Worm (Caenorhabditis elegans) whole organism, L4 larva: ENCODE data around the gene cnx-1.

Experiments
- F44E2.7 ChIP-seq: fragments of 200-800 bp; sonication (Bioruptor generic); IDR thresholded peaks from 2 replicates; pipeline ENCODE4 v2.1.2; 2022; ENCODE audit warnings: missing genetic modification characterization, missing compliant biosample characterization
- R02D3.7 ChIP-seq: fragments of 150-350 bp; sonication (generic microtip); optimal IDR thresholded peaks from 3 replicates; lab custom pipeline; 2014; ENCODE audit warnings: missing biosample characterization, missing genetic modification characterization
- T20F7.1 ChIP-seq: fragments of 200-800 bp; sonication (Bioruptor generic); optimal IDR thresholded peaks from 2 replicates; lab custom pipeline; 2018; ENCODE audit warnings: mild to moderate bottlenecking, missing genetic modification characterization, missing compliant biosample characterization
- T26A8.4 ChIP-seq: fragments of 200-800 bp; sonication (Bioruptor generic); IDR thresholded peaks from 2 replicates; pipeline ENCODE4 v1.3.6; 2022; ENCODE audit warnings: missing genetic modification characterization, missing compliant biosample characterization
- Y48G9A.11 ChIP-seq: fragments of 200-800 bp; sonication (Bioruptor generic); IDR thresholded peaks from 2 replicates; pipeline ENCODE4 v1.3.6; 2022; ENCODE audit warnings: missing genetic modification reagents, missing genetic modification characterization, missing compliant biosample characterization
- Y5F2A.4 ChIP-seq: fragments of 200-800 bp; sonication (Bioruptor generic); optimal IDR thresholded peaks from 2 replicates; lab custom pipeline; 2018; ENCODE audit warnings: mild to moderate bottlenecking, missing genetic modification characterization, missing compliant biosample characterization
- ZK337.2 ChIP-seq: fragments of 200-800 bp; sonication (Bioruptor generic); IDR thresholded peaks from 2 replicates; pipeline ENCODE4 v1.3.6; 2022; ENCODE audit warnings: missing genetic modification reagents, missing genetic modification characterization, missing compliant biosample characterization
- ZK546.5 ChIP-seq, 2 experiments: sonication (generic microtip); optimal IDR thresholded peaks; 2 replicates each; lab custom pipeline; 2017; ENCODE audit warnings: missing biosample characterization in 2 of 2, missing genetic modification characterization in 2 of 2
- aly-2 ChIP-seq: sonication (generic microtip); optimal IDR thresholded peaks from 2 replicates; lab custom pipeline; 2018; ENCODE audit warnings: missing biosample characterization, missing genetic modification characterization
- arid-1 ChIP-seq: fragments of 200-800 bp; sonication (Bioruptor generic); conservative IDR thresholded peaks from 2 replicates; pipeline ENCODE4 v1.3.6; 2022; ENCODE audit warnings: missing genetic modification reagents, missing genetic modification characterization, missing compliant biosample characterization
- ceh-20 ChIP-seq: fragments of 200-800 bp; sonication (Bioruptor generic); IDR thresholded peaks from 2 replicates; pipeline ENCODE4 v1.3.6; 2022; ENCODE audit warnings: missing genetic modification reagents, missing genetic modification characterization, missing compliant biosample characterization
- ceh-28 ChIP-seq: fragments of 150-350 bp; optimal IDR thresholded peaks from 2 replicates; lab custom pipeline; 2014; ENCODE audit warnings: missing biosample characterization, missing genetic modification reagents, missing genetic modification characterization
- ceh-44 ChIP-seq: fragments of 200-800 bp; sonication (Bioruptor generic); IDR thresholded peaks from 2 replicates; pipeline ENCODE4 v1.3.6; 2022; ENCODE audit warnings: missing genetic modification reagents, missing genetic modification characterization, missing compliant biosample characterization
- ctbp-1 ChIP-seq: fragments of 200-800 bp; sonication (Bioruptor generic); IDR thresholded peaks from 2 replicates; pipeline ENCODE4 v1.3.6; 2022; ENCODE audit warnings: missing genetic modification reagents, missing genetic modification characterization, missing compliant biosample characterization
- daf-16 ChIP-seq, 3 experiments: sonication (generic microtip); optimal IDR thresholded peaks; 2 replicates each; lab custom pipeline; 2016 to 2017; ENCODE audit warnings: missing genetic modification characterization in 3 of 3, missing genetic modification reagents in 3 of 3, mild to moderate bottlenecking in 2 of 3, missing compliant biosample characterization in 2 of 3, missing biosample characterization in 1 of 3, moderate library complexity in 1 of 3
- duxl-1 ChIP-seq: sonication (generic microtip); optimal IDR thresholded peaks from 2 replicates; lab custom pipeline; 2016; ENCODE audit warnings: mild to moderate bottlenecking, missing genetic modification characterization, moderate library complexity, missing compliant biosample characterization; ENCODE audit not compliant: poor library complexity
- dve-1 ChIP-seq: sonication (generic microtip); optimal IDR thresholded peaks from 2 replicates; lab custom pipeline; 2017; ENCODE audit warnings: antibody characterized with exemption, mild to moderate bottlenecking, missing genetic modification characterization, missing compliant biosample characterization; ENCODE audit not compliant: insufficient read depth
- egl-27 ChIP-seq: sonication (generic microtip); optimal IDR thresholded peaks from 3 replicates; lab custom pipeline; 2017; ENCODE audit warnings: missing biosample characterization, missing genetic modification reagents, missing genetic modification characterization
- fos-1 ChIP-seq: fragments of 150-350 bp; optimal IDR thresholded peaks from 2 replicates; lab custom pipeline; 2014; ENCODE audit warnings: missing biosample characterization, missing genetic modification characterization
- gei-8 ChIP-seq: fragments of 200-800 bp; sonication (Bioruptor generic); optimal IDR thresholded peaks from 2 replicates; lab custom pipeline; 2018; ENCODE audit warnings: mild to moderate bottlenecking, missing genetic modification characterization, missing compliant biosample characterization
- hlh-11 ChIP-seq: fragments of 200-800 bp; sonication (Bioruptor generic); optimal IDR thresholded peaks from 2 replicates; lab custom pipeline; 2018; ENCODE audit warnings: mild to moderate bottlenecking, missing genetic modification characterization, missing compliant biosample characterization
- hlh-30 ChIP-seq: sonication (generic microtip); optimal IDR thresholded peaks from 2 replicates; lab custom pipeline; 2017; ENCODE audit warnings: antibody characterized with exemption, mild to moderate bottlenecking, missing genetic modification characterization, missing compliant biosample characterization; ENCODE audit not compliant: insufficient read depth
- lin-13 ChIP-seq: fragments of 150-350 bp; optimal IDR thresholded peaks from 2 replicates; lab custom pipeline; 2014; ENCODE audit warnings: missing biosample characterization, missing genetic modification reagents, missing genetic modification characterization
- lin-29 ChIP-seq: fragments of 200-800 bp; sonication (Bioruptor generic); IDR thresholded peaks from 2 replicates; pipeline ENCODE4 v1.3.6; 2022; ENCODE audit warnings: missing genetic modification reagents, missing genetic modification characterization, missing compliant biosample characterization
- lin-38 ChIP-seq: fragments of 200-800 bp; sonication (Bioruptor generic); IDR thresholded peaks from 2 replicates; pipeline ENCODE4 v1.3.6; 2022; ENCODE audit warnings: missing genetic modification reagents, missing genetic modification characterization, missing compliant biosample characterization
- lin-39 ChIP-seq: fragments of 150-350 bp; optimal IDR thresholded peaks from 2 replicates; lab custom pipeline; 2014; ENCODE audit warnings: missing biosample characterization, missing genetic modification reagents, missing genetic modification characterization
- lsy-2 ChIP-seq, 2 experiments: fragments of 150-350 bp in 1 of 2; sonication (generic microtip) in 1 of 2; optimal IDR thresholded peaks; 2 replicates each; lab custom pipeline; 2014 to 2017; ENCODE audit warnings: missing biosample characterization in 2 of 2, missing genetic modification characterization in 2 of 2
- madf-5 ChIP-seq, 2 experiments: fragments of 200-800 bp; sonication (Bioruptor generic); IDR thresholded peaks; 2 replicates each; pipeline ENCODE4 v1.3.6; 2022; ENCODE audit warnings: missing compliant biosample characterization in 2 of 2, missing genetic modification characterization in 2 of 2
- mdl-1 ChIP-seq, 2 experiments: fragments of 150-350 bp in 1 of 2; sonication (generic microtip) in 1 of 2; optimal IDR thresholded peaks; 2 replicates each; lab custom pipeline; 2014 to 2017; ENCODE audit warnings: missing biosample characterization in 2 of 2, missing genetic modification characterization in 2 of 2
- mdt-29 ChIP-seq: fragments of 200-800 bp; sonication (Bioruptor generic); IDR thresholded peaks from 2 replicates; pipeline ENCODE4 v1.3.6; 2022; ENCODE audit warnings: missing genetic modification reagents, missing genetic modification characterization, missing compliant biosample characterization
- mes-2 ChIP-seq: sonication (generic microtip); optimal IDR thresholded peaks from 2 replicates; lab custom pipeline; 2016; ENCODE audit warnings: missing genotype, mild to moderate bottlenecking, missing genetic modification characterization, missing compliant biosample characterization; ENCODE audit not compliant: poor library complexity, severe bottlenecking
- mxl-3 ChIP-seq: fragments of 200-800 bp; sonication (Bioruptor generic); optimal IDR thresholded peaks from 2 replicates; lab custom pipeline; 2018; ENCODE audit warnings: mild to moderate bottlenecking, missing genetic modification characterization, missing compliant biosample characterization
- nhr-102 ChIP-seq: sonication (generic microtip); optimal IDR thresholded peaks from 2 replicates; lab custom pipeline; 2016; ENCODE audit warnings: mild to moderate bottlenecking, missing genetic modification characterization, moderate library complexity, missing compliant biosample characterization
- nhr-111 ChIP-seq: fragments of 200-800 bp; sonication (Bioruptor generic); optimal IDR thresholded peaks from 2 replicates; lab custom pipeline; 2018; ENCODE audit warnings: mild to moderate bottlenecking, missing genetic modification characterization, missing compliant biosample characterization
- nhr-237 ChIP-seq: sonication (generic microtip); optimal IDR thresholded peaks from 2 replicates; lab custom pipeline; 2017; ENCODE audit warnings: missing biosample characterization, missing genetic modification characterization
- nhr-28 ChIP-seq: fragments of 150-350 bp; optimal IDR thresholded peaks from 2 replicates; lab custom pipeline; 2014; ENCODE audit warnings: missing biosample characterization, missing genetic modification characterization
- pha-4 ChIP-seq, 2 experiments: fragments of 150-350 bp in 1 of 2; fragments of 200-800 bp in 1 of 2; sonication (Bioruptor generic) in 1 of 2; IDR thresholded peaks in 1 of 2; optimal IDR thresholded peaks in 1 of 2; 2 replicates each; pipeline versions ENCODE4 v1.3.6 to Lab custom; 2014 to 2022; ENCODE audit warnings: missing genetic modification characterization in 2 of 2, missing genetic modification reagents in 2 of 2, missing biosample characterization in 1 of 2, missing compliant biosample characterization in 1 of 2
- php-3 ChIP-seq: fragments of 200-800 bp; sonication (Bioruptor generic); IDR thresholded peaks from 2 replicates; pipeline ENCODE4 v1.3.6; 2022; ENCODE audit warnings: missing genetic modification reagents, missing genetic modification characterization, missing compliant biosample characterization
- rbr-2 ChIP-seq: sonication (generic microtip); optimal IDR thresholded peaks from 2 replicates; lab custom pipeline; 2016; ENCODE audit warnings: missing genotype, missing genetic modification characterization, missing compliant biosample characterization
- saeg-2 ChIP-seq: fragments of 200-800 bp; sonication (Bioruptor generic); IDR thresholded peaks from 2 replicates; pipeline ENCODE4 v1.3.6; 2022; ENCODE audit warnings: missing genetic modification reagents, missing genetic modification characterization, missing compliant biosample characterization
- skn-1 ChIP-seq: fragments of 150-350 bp; optimal IDR thresholded peaks from 2 replicates; lab custom pipeline; 2014; ENCODE audit warnings: missing biosample characterization, missing genetic modification characterization
- tra-1 ChIP-seq: fragments of 200-800 bp; sonication (Bioruptor generic); IDR thresholded peaks from 2 replicates; pipeline ENCODE4 v1.3.6; 2022; ENCODE audit warnings: missing genetic modification reagents, missing genetic modification characterization, missing compliant biosample characterization
- unc-62 ChIP-seq, 3 experiments: fragments of 150-350 bp in 1 of 3; sonication (generic microtip); optimal IDR thresholded peaks in 2 of 3; peaks in 1 of 3; 1 replicate in 1 of 3; 2 replicates in 2 of 3; lab custom pipeline; 2014 to 2017; ENCODE audit warnings: missing biosample characterization in 3 of 3, missing genetic modification characterization in 3 of 3, missing genetic modification reagents in 3 of 3, missing genotype in 1 of 3
- zag-1 ChIP-seq: fragments of 150-350 bp; optimal IDR thresholded peaks from 2 replicates; lab custom pipeline; 2014; ENCODE audit warnings: missing biosample characterization, missing genetic modification characterization
- zfp-2 ChIP-seq: sonication (generic microtip); optimal IDR thresholded peaks from 2 replicates; lab custom pipeline; 2016; ENCODE audit warnings: mild to moderate bottlenecking, missing genetic modification characterization, missing compliant biosample characterization
- zfp-3 ChIP-seq: fragments of 200-800 bp; sonication (Bioruptor generic); conservative IDR thresholded peaks from 2 replicates; pipeline ENCODE4 v1.3.6; 2022; ENCODE audit warnings: missing genetic modification reagents, missing genetic modification characterization, missing compliant biosample characterization
- zip-11 ChIP-seq: fragments of 200-800 bp; sonication (Bioruptor generic); IDR thresholded peaks from 2 replicates; pipeline ENCODE4 v1.3.6; 2022; ENCODE audit warnings: missing genetic modification characterization, missing compliant biosample characterization
- ztf-11 ChIP-seq: fragments of 150-350 bp; optimal IDR thresholded peaks from 2 replicates; lab custom pipeline; 2014; ENCODE audit warnings: missing biosample characterization, missing genetic modification characterization
- ztf-7 ChIP-seq: fragments of 150-350 bp; optimal IDR thresholded peaks from 2 replicates; lab custom pipeline; 2014; ENCODE audit warnings: missing biosample characterization, missing genetic modification characterization

cnx-1 gene

DNA sequence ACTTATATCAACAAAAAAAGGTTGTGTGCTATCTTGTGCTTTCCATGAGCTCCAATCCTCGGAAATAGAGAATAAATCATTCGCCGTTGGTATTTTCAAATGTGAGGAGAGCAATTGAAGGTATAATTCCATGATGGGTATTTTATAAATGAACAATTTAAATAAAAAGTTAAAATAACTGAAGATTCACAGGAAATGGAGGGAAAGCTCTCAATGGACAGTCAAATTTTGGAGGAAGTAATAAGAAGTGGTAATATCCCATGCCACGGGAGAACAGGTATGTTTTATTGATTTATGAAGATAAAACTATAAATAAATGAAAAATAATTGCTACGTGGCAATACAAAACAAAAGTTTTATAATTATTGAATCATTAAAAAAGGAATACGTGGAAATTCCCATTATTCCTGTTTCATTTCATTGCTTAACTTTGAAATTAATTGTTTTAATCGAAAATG lies 33.8 kb downstream of the cnx-1 start (continued):
- TF ChIP-seq T20F7.1 (GFP tag; lab: Kevin White, UChicago): peak; percentile 47
- no peak for TF ChIP-seq rbr-2 (tag; lab: Kevin White, UChicago)
- TF ChIP-seq F44E2.7 (GFP tag; lab: Robert Waterston, UW): no peak
- TF ChIP-seq lin-39 (tag; lab: Kevin White, UChicago): no peak
- no peak for TF ChIP-seq mdl-1 (tag; optimal IDR thresholded peaks at IDR 0.05; lab: Kevin White, UChicago)
- TF ChIP-seq mes-2 (tag; lab: Kevin White, UChicago): no peak
- TF ChIP-seq mxl-3 (GFP tag; lab: Kevin White, UChicago): no peak
- TF ChIP-seq zfp-2 (tag; lab: Kevin White, UChicago): no peak
- TF ChIP-seq zag-1 (tag; lab: Kevin White, UChicago): no peak
- no peak for TF ChIP-seq ztf-7 (tag; lab: Kevin White, UChicago)
- no peak for TF ChIP-seq tra-1
- TF ChIP-seq lin-29 (GFP tag; lab: Robert Waterston, UW): no peak
- TF ChIP-seq fos-1 (tag; lab: Kevin White, UChicago): peak; percentile 51
- no peak for TF ChIP-seq egl-27 (tag; lab: Kevin White, UChicago)
- 0 out of 2 replicates have a peak, but pooled peaks have one; percentile 4 for TF ChIP-seq pha-4 (GFP tag; IDR thresholded peaks at IDR 0.05; lab: Robert Waterston, UW)
- TF ChIP-seq pha-4 (tag; optimal IDR thresholded peaks at IDR 0.05; lab: Kevin White, UChicago): no peak
- no peak for TF ChIP-seq aly-2 (tag; lab: Kevin White, UChicago)
- TF ChIP-seq duxl-1 (tag; lab: Kevin White, UChicago): peak; percentile 46
- TF ChIP-seq nhr-102 (tag; lab: Kevin White, UChicago): peak; percentile 73
- 0 out of 2 replicates have a peak, but pooled peaks have one; percentile 38 for TF ChIP-seq ctbp-1 (GFP tag; lab: Robert Waterston, UW)
- TF ChIP-seq saeg-2 (GFP tag; lab: Robert Waterston, UW): no peak
- TF ChIP-seq ceh-20 (GFP tag; lab: Robert Waterston, UW): no peak
- TF ChIP-seq Y5F2A.4 (GFP tag; lab: Kevin White, UChicago): no peak
- no peak for TF ChIP-seq mdt-29 (GFP tag; lab: Robert Waterston, UW)
- TF ChIP-seq ZK337.2 (GFP tag; lab: Robert Waterston, UW): no peak
- no peak for TF ChIP-seq nhr-237 (tag; lab: Kevin White, UChicago)
- TF ChIP-seq R02D3.7 (tag; lab: Kevin White, UChicago): no peak
- no peak for TF ChIP-seq ceh-44 (GFP tag; lab: Robert Waterston, UW)
- no peak for TF ChIP-seq Y48G9A.11
- TF ChIP-seq lin-13: no peak
- TF ChIP-seq dve-1: peak; percentile 78
- no peak for TF ChIP-seq ZK546.5 (tag; optimal IDR thresholded peaks at IDR 0.05; lab: Kevin White, UChicago)
- TF ChIP-seq nhr-111: peak; percentile 51
- TF ChIP-seq zip-11 (GFP tag; lab: Robert Waterston, UW): no peak
- TF ChIP-seq arid-1 (GFP tag; lab: Robert Waterston, UW): no peak
- TF ChIP-seq ztf-11: no peak
- no peak for TF ChIP-seq ceh-28 (tag; lab: Kevin White, UChicago)
- TF ChIP-seq unc-62 (GFP tag; optimal IDR thresholded peaks at IDR 0.05 in 1 of 2; lab: Kevin White, UChicago): no peak
- no peak for TF ChIP-seq unc-62 (tag; optimal IDR thresholded peaks at IDR 0.05; lab: Kevin White, UChicago)
- TF ChIP-seq gei-8 (GFP tag; lab: Kevin White, UChicago): no peak
- TF ChIP-seq madf-5 (GFP tag; IDR thresholded peaks at IDR 0.05; lab: Robert Waterston, UW): no peak
- no peak for TF ChIP-seq skn-1 (tag; lab: Kevin White, UChicago)
- TF ChIP-seq nhr-28: no peak
- TF ChIP-seq lsy-2 (tag; optimal IDR thresholded peaks at IDR 0.05; lab: Kevin White, UChicago): peak in 1 of 2 experiments; percentile 50
- TF ChIP-seq lin-38: peak; percentile 62
- TF ChIP-seq T26A8.4 (GFP tag; lab: Robert Waterston, UW): peak; percentile 55
- peak; percentile 83 for TF ChIP-seq zfp-3 (GFP tag; lab: Robert Waterston, UW)
- no peak for TF ChIP-seq hlh-30
- TF ChIP-seq daf-16 (GFP tag; optimal IDR thresholded peaks at IDR 0.05; lab: Kevin White, UChicago): peak in 1 of 2 experiments; percentile 62
- peak; percentile 61 for TF ChIP-seq daf-16 (tag; optimal IDR thresholded peaks at IDR 0.05; lab: Kevin White, UChicago)
- no peak for TF ChIP-seq php-3 (GFP tag; lab: Robert Waterston, UW)
- TF ChIP-seq hlh-11 (tag; lab: Kevin White, UChicago): no peak
